Fruit fly (Drosophila melanogaster): Measurements from ENCODE around the gene akirin.

The akirin gene

dm6 chr3L:7390442-7390841, 20.8 kb downstream of the akirin start, which contains the start of gene CG8563:
CG8563 (plus strand) TSS chr3L:7390742.
- no peak for TF ChIP-seq Sp1 (GFP tag; optimal IDR thresholded peaks at IDR 0.05)
- TF ChIP-seq Dfd (GFP tag; optimal IDR thresholded peaks at IDR 0.05): no peak
- no peak for TF ChIP-seq ey (GFP tag; optimal IDR thresholded peaks at IDR 0.05)
- TF ChIP-seq usp (GFP tag; optimal IDR thresholded peaks at IDR 0.05): no peak
- TF ChIP-seq dmrt93B (GFP tag; optimal IDR thresholded peaks at IDR 0.05): no peak
- no peak for TF ChIP-seq rgr (GFP tag; optimal IDR thresholded peaks at IDR 0.05)
- TF ChIP-seq HLH106 (tag; optimal IDR thresholded peaks at IDR 0.05): no peak
- no peak for TF ChIP-seq Myc (optimal IDR thresholded peaks at IDR 0.05)
- no peak for TF ChIP-seq jim (GFP tag; optimal IDR thresholded peaks at IDR 0.05)
- no peak for TF ChIP-seq brk (GFP tag; optimal IDR thresholded peaks at IDR 0.05)
- TF ChIP-seq pan (optimal IDR thresholded peaks at IDR 0.05): no peak
- no peak for TF ChIP-seq Dif (GFP tag; optimal IDR thresholded peaks at IDR 0.05; ENCODE audit: partially characterized antibody)
- TF ChIP-seq Jra (GFP tag; optimal IDR thresholded peaks at IDR 0.05): no peak
- TF ChIP-seq woc (GFP tag; optimal IDR thresholded peaks at IDR 0.05): no peak
- TF ChIP-seq br (GFP tag; optimal IDR thresholded peaks at IDR 0.05): no peak
- TF ChIP-seq Hnf4 (GFP tag; optimal IDR thresholded peaks at IDR 0.05): no peak
- TF ChIP-seq foxo (GFP tag; optimal IDR thresholded peaks at IDR 0.05): no peak
- TF ChIP-seq CG9705 (GFP tag; optimal IDR thresholded peaks at IDR 0.05): no peak
- TF ChIP-seq OdsH (GFP tag; optimal IDR thresholded peaks at IDR 0.05): no peak

- TF ChIP-seq usp (GFP tag; optimal IDR thresholded peaks at IDR 0.05) (no peak), Mio (GFP tag; optimal IDR thresholded peaks at IDR 0.05) (no peak), Hr83 (GFP tag; optimal IDR thresholded peaks at IDR 0.05; ENCODE audit: poor library complexity, severe bottlenecking) (no peak), Myc (optimal IDR thresholded peaks at IDR 0.05) (no peak), HLH106 (tag; optimal IDR thresholded peaks at IDR 0.05) (no peak), sv (GFP tag; optimal IDR thresholded peaks at IDR 0.05) (no peak), br (GFP tag; optimal IDR thresholded peaks at IDR 0.05) (no peak), Rel (GFP tag; optimal IDR thresholded peaks at IDR 0.05) (no peak), Rel (tag; optimal IDR thresholded peaks at IDR 0.05) (no peak), Hnf4 (GFP tag; optimal IDR thresholded peaks at IDR 0.05) (no peak)
Measured at dm6 chr3L:7396055-7396454, 26.4 kb downstream of the akirin start, which contains the start of gene CG32379. CG32379 (plus strand) TSS chr3L:7396355.

dm6 chr3L:7397979-7398378, 28.3 kb downstream of the akirin start, which contains the start of gene CG8562:
CG8562 (plus strand) TSS chr3L:7398285.
- TF ChIP-seq pan (optimal IDR thresholded peaks at IDR 0.05): no peak
- TF ChIP-seq psq (GFP tag; optimal IDR thresholded peaks at IDR 0.05): no peak
- TF ChIP-seq Myc (optimal IDR thresholded peaks at IDR 0.05): no peak
- no peak for TF ChIP-seq Hr83 (GFP tag; optimal IDR thresholded peaks at IDR 0.05; ENCODE audit: poor library complexity, severe bottlenecking)
- TF ChIP-seq h (GFP tag; optimal IDR thresholded peaks at IDR 0.05): no peak
- no peak for TF ChIP-seq sage (GFP tag; optimal IDR thresholded peaks at IDR 0.05)
- TF ChIP-seq dmrt93B (GFP tag; optimal IDR thresholded peaks at IDR 0.05): no peak
- TF ChIP-seq ey (GFP tag; optimal IDR thresholded peaks at IDR 0.05): no peak
- no peak for TF ChIP-seq Dif (GFP tag; optimal IDR thresholded peaks at IDR 0.05; ENCODE audit: partially characterized antibody)
- no peak for TF ChIP-seq Mio (GFP tag; optimal IDR thresholded peaks at IDR 0.05)
- no peak for TF ChIP-seq brk (GFP tag; optimal IDR thresholded peaks at IDR 0.05)
- TF ChIP-seq br (GFP tag; optimal IDR thresholded peaks at IDR 0.05): no peak
- TF ChIP-seq CG9705 (GFP tag; optimal IDR thresholded peaks at IDR 0.05): no peak
- TF ChIP-seq Rel (GFP tag; optimal IDR thresholded peaks at IDR 0.05): no peak
- no peak for TF ChIP-seq Rel (tag; optimal IDR thresholded peaks at IDR 0.05)
- no peak for TF ChIP-seq Dfd (GFP tag; optimal IDR thresholded peaks at IDR 0.05)

- TF ChIP-seq woc (GFP tag; optimal IDR thresholded peaks at IDR 0.05) (no peak), tai (GFP tag; optimal IDR thresholded peaks at IDR 0.05) (no peak), Jra (GFP tag; optimal IDR thresholded peaks at IDR 0.05) (no peak)
Measured at dm6 chr3L:7399770-7400169, 30.1 kb downstream of the akirin start, which contains the start of gene CG18417. CG18417 (plus strand) TSS chr3L:7400070.

dm6 chr3L:7401972-7402371, 32.3 kb downstream of the akirin start:
- TF ChIP-seq psq (GFP tag; optimal IDR thresholded peaks at IDR 0.05) (no peak), CrebA (GFP tag; optimal IDR thresholded peaks at IDR 0.05; ENCODE audit: borderline replicate concordance) (no peak), tai (GFP tag; optimal IDR thresholded peaks at IDR 0.05) (no peak), lola (GFP tag; optimal IDR thresholded peaks at IDR 0.05) (no peak)

dm6 chr3L:7404081-7404480, 34.4 kb downstream of the akirin start, which contains the start of gene CG8560:
CG8560 (minus strand) TSS chr3L:7404181.
- TF ChIP-seq fru (GFP tag; optimal IDR thresholded peaks at IDR 0.05): no peak
- TF ChIP-seq dsf (GFP tag; optimal IDR thresholded peaks at IDR 0.05; ENCODE audit: borderline replicate concordance): no peak

Data from whole organism, wandering third instar larva.